Fruit fly (Drosophila melanogaster) whole organism, embryonic: ENCODE results near the gene Sec24CD.

Experiments
- Antp ChIP-seq: fragments of 200-800 bp; sonication (Bioruptor generic); optimal IDR thresholded peaks from 3 replicates; lab custom pipeline; 2016; ENCODE audit warnings: missing biosample characterization, missing genetic modification characterization
- Atf6 ChIP-seq: fragments of 200-800 bp; sonication (Bioruptor generic); IDR thresholded peaks from 2 replicates; pipeline ENCODE4 v1.3.6; 2022; ENCODE audit warnings: missing biosample characterization, missing genetic modification characterization
- BtbVII ChIP-seq: fragments of 200-800 bp; sonication (Bioruptor generic); optimal IDR thresholded peaks from 3 replicates; lab custom pipeline; 2017; ENCODE audit warnings: missing biosample characterization, mild to moderate bottlenecking, missing genetic modification characterization
- CG10462 ChIP-seq: fragments of 200-800 bp; sonication (Bioruptor generic); optimal IDR thresholded peaks from 2 replicates; lab custom pipeline; 2016; ENCODE audit warnings: missing biosample characterization, missing genetic modification characterization
- CG11247 ChIP-seq: fragments of 200-800 bp; sonication (Bioruptor generic); IDR thresholded peaks from 2 replicates; pipeline ENCODE4 v1.3.6; 2022; ENCODE audit warnings: missing biosample characterization, missing genetic modification characterization
- CG11504 ChIP-seq: fragments of 200-800 bp; sonication (Bioruptor generic); optimal IDR thresholded peaks from 3 replicates; lab custom pipeline; 2019; ENCODE audit warnings: missing biosample characterization, mild to moderate bottlenecking, missing genetic modification characterization, moderate library complexity
- CG12769 ChIP-seq: fragments of 200-800 bp; sonication (Bioruptor generic); optimal IDR thresholded peaks from 2 replicates; lab custom pipeline; 2019; ENCODE audit warnings: missing biosample characterization, mild to moderate bottlenecking, missing genetic modification characterization, moderate library complexity
- CG13296 ChIP-seq: fragments of 200-800 bp; sonication (Bioruptor generic); optimal IDR thresholded peaks from 3 replicates; lab custom pipeline; 2018; ENCODE audit warnings: missing biosample characterization, mild to moderate bottlenecking, missing genetic modification characterization
- CG13424 ChIP-seq: fragments of 200-800 bp; sonication (Bioruptor generic); optimal IDR thresholded peaks from 2 replicates; lab custom pipeline; 2019; ENCODE audit warnings: missing biosample characterization, mild to moderate bottlenecking, missing genetic modification characterization, moderate library complexity
- CG15269 ChIP-seq: fragments of 200-800 bp; sonication (Bioruptor generic); optimal IDR thresholded peaks from 2 replicates; lab custom pipeline; 2018; ENCODE audit warnings: missing biosample characterization, mild to moderate bottlenecking, missing genetic modification characterization, moderate library complexity
- CG1529 ChIP-seq: fragments of 200-800 bp; sonication (Bioruptor generic); optimal IDR thresholded peaks from 3 replicates; lab custom pipeline; 2018; ENCODE audit warnings: missing biosample characterization, missing genetic modification characterization
- CG1603 ChIP-seq: fragments of 200-800 bp; sonication (Bioruptor generic); optimal IDR thresholded peaks from 2 replicates; lab custom pipeline; 2019; ENCODE audit warnings: missing biosample characterization, mild to moderate bottlenecking, missing genetic modification characterization, moderate library complexity
- CG17359 ChIP-seq: fragments of 200-800 bp; sonication (Bioruptor generic); optimal IDR thresholded peaks from 3 replicates; lab custom pipeline; 2018; ENCODE audit warnings: missing biosample characterization, mild to moderate bottlenecking, missing genetic modification characterization, moderate library complexity
- CG17829 ChIP-seq: fragments of 200-800 bp; optimal IDR thresholded peaks from 2 replicates; lab custom pipeline; 2019; ENCODE audit warnings: missing biosample characterization, mild to moderate bottlenecking, missing genetic modification characterization, moderate library complexity
- CG17912 ChIP-seq: fragments of 200-800 bp; sonication (Bioruptor generic); optimal IDR thresholded peaks from 2 replicates; lab custom pipeline; 2018; ENCODE audit warnings: missing biosample characterization, mild to moderate bottlenecking, missing genetic modification characterization
- CG2129 ChIP-seq: fragments of 200-800 bp; sonication (Bioruptor generic); IDR thresholded peaks from 2 replicates; pipeline ENCODE4 v1.3.6; 2022; ENCODE audit warnings: missing biosample characterization, missing genetic modification characterization; ENCODE audit not compliant: partially characterized antibody
- CG2202 ChIP-seq: fragments of 200-800 bp; sonication (Bioruptor generic); optimal IDR thresholded peaks from 2 replicates; lab custom pipeline; 2018; ENCODE audit warnings: missing biosample characterization, mild to moderate bottlenecking, missing genetic modification characterization
- CG33213 ChIP-seq: fragments of 200-800 bp; sonication (Bioruptor generic); optimal IDR thresholded peaks from 3 replicates; lab custom pipeline; 2016; ENCODE audit warnings: missing biosample characterization, missing genetic modification characterization
- CG3407 ChIP-seq: fragments of 200-800 bp; sonication (Bioruptor generic); optimal IDR thresholded peaks from 2 replicates; lab custom pipeline; 2018; ENCODE audit warnings: missing biosample characterization, mild to moderate bottlenecking, missing genetic modification characterization
- CG7556 ChIP-seq: fragments of 200-800 bp; sonication (Bioruptor generic); optimal IDR thresholded peaks from 2 replicates; lab custom pipeline; 2017; ENCODE audit warnings: missing biosample characterization, mild to moderate bottlenecking, missing genetic modification characterization
- CG7928 ChIP-seq: fragments of 200-800 bp; sonication (Bioruptor generic); optimal IDR thresholded peaks from 2 replicates; lab custom pipeline; 2017; ENCODE audit warnings: missing biosample characterization, mild to moderate bottlenecking, missing genetic modification characterization
- CG8359 ChIP-seq: fragments of 200-800 bp; sonication (Bioruptor generic); optimal IDR thresholded peaks from 2 replicates; lab custom pipeline; 2017; ENCODE audit warnings: missing biosample characterization, mild to moderate bottlenecking, missing genetic modification characterization, borderline replicate concordance
- CG8388 ChIP-seq: fragments of 200-800 bp; sonication (Bioruptor generic); optimal IDR thresholded peaks from 2 replicates; lab custom pipeline; 2019; ENCODE audit warnings: missing biosample characterization, mild to moderate bottlenecking, missing genetic modification characterization, moderate library complexity
- CoRest ChIP-seq: fragments of 200-800 bp; sonication (Bioruptor generic); optimal IDR thresholded peaks from 3 replicates; lab custom pipeline; 2018; ENCODE audit warnings: missing biosample characterization, mild to moderate bottlenecking, missing genetic modification characterization, moderate library complexity
- Dip2 ChIP-seq: fragments of 200-800 bp; sonication (Bioruptor generic); IDR thresholded peaks from 2 replicates; pipeline ENCODE4 v1.3.6; 2022; ENCODE audit warnings: missing biosample characterization, missing genetic modification characterization
- ERR ChIP-seq: fragments of 200-800 bp; sonication (Bioruptor generic); optimal IDR thresholded peaks from 2 replicates; lab custom pipeline; 2016; ENCODE audit warnings: missing biosample characterization, missing genetic modification characterization
- Ets97D ChIP-seq: fragments of 200-800 bp; sonication (Bioruptor generic); optimal IDR thresholded peaks from 3 replicates; lab custom pipeline; 2016; ENCODE audit warnings: missing biosample characterization, missing genetic modification characterization
- HLH54F ChIP-seq: fragments of 200-800 bp; sonication (Bioruptor generic); optimal IDR thresholded peaks from 3 replicates; lab custom pipeline; 2016; ENCODE audit warnings: missing biosample characterization, missing genetic modification characterization
- Hey ChIP-seq: fragments of 200-800 bp; sonication (Bioruptor generic); optimal IDR thresholded peaks from 3 replicates; lab custom pipeline; 2018; ENCODE audit warnings: missing biosample characterization, mild to moderate bottlenecking, missing genetic modification characterization
- HmgD ChIP-seq: fragments of 200-800 bp; sonication (Bioruptor generic); optimal IDR thresholded peaks from 3 replicates; lab custom pipeline; 2016; ENCODE audit warnings: missing biosample characterization, missing genetic modification characterization
- Hr51 ChIP-seq, 2 experiments: fragments of 200-800 bp; sonication (Bioruptor generic); optimal IDR thresholded peaks; 2 replicates in 1 of 2; 3 replicates in 1 of 2; lab custom pipeline; 2016 to 2018; ENCODE audit warnings: missing biosample characterization in 2 of 2, missing genetic modification characterization in 2 of 2, mild to moderate bottlenecking in 1 of 2, moderate library complexity in 1 of 2
- Myb ChIP-seq: fragments of 200-800 bp; sonication (Bioruptor generic); optimal IDR thresholded peaks from 2 replicates; lab custom pipeline; 2016; ENCODE audit warnings: missing biosample characterization, missing genetic modification characterization
- caup ChIP-seq: fragments of 200-800 bp; sonication (Bioruptor generic); optimal IDR thresholded peaks from 3 replicates; lab custom pipeline; 2017; ENCODE audit warnings: missing biosample characterization, mild to moderate bottlenecking, missing genetic modification characterization, moderate library complexity; ENCODE audit not compliant: severe bottlenecking
- dmrt99B ChIP-seq: fragments of 200-800 bp; sonication (Bioruptor generic); optimal IDR thresholded peaks from 2 replicates; lab custom pipeline; 2018; ENCODE audit warnings: missing biosample characterization, mild to moderate bottlenecking, missing genetic modification characterization, moderate library complexity
- ems ChIP-seq: fragments of 200-800 bp; sonication (Bioruptor generic); optimal IDR thresholded peaks from 3 replicates; lab custom pipeline; 2016; ENCODE audit warnings: missing biosample characterization, missing genetic modification characterization
- ftz-f1 ChIP-seq: fragments of 200-800 bp; sonication (Bioruptor generic); optimal IDR thresholded peaks from 2 replicates; lab custom pipeline; 2016; ENCODE audit warnings: missing biosample characterization, missing genetic modification characterization
- gcm ChIP-seq: fragments of 200-800 bp; sonication (Bioruptor generic); optimal IDR thresholded peaks from 2 replicates; lab custom pipeline; 2019; ENCODE audit warnings: missing biosample characterization, mild to moderate bottlenecking, missing genetic modification characterization, moderate library complexity
- gro ChIP-seq: fragments of 200-800 bp; sonication (Bioruptor generic); optimal IDR thresholded peaks from 2 replicates; lab custom pipeline; 2016; ENCODE audit warnings: missing biosample characterization, missing genetic modification characterization
- mirr ChIP-seq: fragments of 200-800 bp; sonication (Bioruptor generic); optimal IDR thresholded peaks from 3 replicates; lab custom pipeline; 2018; ENCODE audit warnings: missing biosample characterization, mild to moderate bottlenecking, missing genetic modification characterization
- nerfin-1 ChIP-seq: fragments of 200-800 bp; sonication (Bioruptor generic); optimal IDR thresholded peaks from 3 replicates; lab custom pipeline; 2019; ENCODE audit warnings: missing biosample characterization, mild to moderate bottlenecking, missing genetic modification characterization, moderate library complexity
- nmo ChIP-seq: fragments of 200-800 bp; sonication (Bioruptor generic); optimal IDR thresholded peaks from 2 replicates; lab custom pipeline; 2018; ENCODE audit warnings: missing biosample characterization, mild to moderate bottlenecking, missing genetic modification characterization, moderate library complexity
- oc ChIP-seq: fragments of 200-800 bp; sonication (Bioruptor generic); optimal IDR thresholded peaks from 2 replicates; lab custom pipeline; 2018; ENCODE audit warnings: missing biosample characterization, mild to moderate bottlenecking, missing genetic modification characterization, moderate library complexity
- pros ChIP-seq: fragments of 200-800 bp; sonication (Bioruptor generic); optimal IDR thresholded peaks from 3 replicates; lab custom pipeline; 2019; ENCODE audit warnings: missing biosample characterization, mild to moderate bottlenecking, missing genetic modification characterization, moderate library complexity
- repo ChIP-seq: fragments of 200-800 bp; sonication (Bioruptor generic); optimal IDR thresholded peaks from 2 replicates; lab custom pipeline; 2016; ENCODE audit warnings: missing biosample characterization, missing genetic modification characterization
- scrt ChIP-seq: fragments of 200-800 bp; sonication (Bioruptor generic); optimal IDR thresholded peaks from 2 replicates; lab custom pipeline; 2018; ENCODE audit warnings: missing biosample characterization, mild to moderate bottlenecking, missing genetic modification characterization, moderate library complexity
- sens ChIP-seq: fragments of 200-800 bp; sonication (Bioruptor generic); peaks from one replicate; lab custom pipeline; 2016; ENCODE audit warnings: missing biosample characterization, missing genetic modification characterization
- sisA ChIP-seq: fragments of 200-800 bp; sonication (Bioruptor generic); IDR thresholded peaks from 2 replicates; pipeline ENCODE4 v1.3.6; 2022; ENCODE audit warnings: missing biosample characterization, missing genetic modification characterization
- so ChIP-seq: fragments of 200-800 bp; sonication (Bioruptor generic); IDR thresholded peaks from 3 replicates; pipeline ENCODE4 v1.3.6; 2022; ENCODE audit warnings: missing biosample characterization, missing genetic modification characterization
- tin ChIP-seq: fragments of 200-800 bp; sonication (Bioruptor generic); optimal IDR thresholded peaks from 3 replicates; lab custom pipeline; 2016; ENCODE audit warnings: missing biosample characterization, missing genetic modification characterization
- tio ChIP-seq: fragments of 200-800 bp; sonication (Bioruptor generic); optimal IDR thresholded peaks from 2 replicates; lab custom pipeline; 2017; ENCODE audit warnings: missing biosample characterization, missing genetic modification characterization, inconsistent platforms

The Sec24CD gene

dm6 chr2L:2193357-2193780, 43.3 kb downstream of the Sec24CD start (continued):
- TF ChIP-seq sisA (GFP tag; lab: Robert Waterston, UW) (no peak), CG11504 (peak; percentile 35), caup (GFP tag; lab: Kevin White, UChicago) (peak; percentile 53), CG7556 (GFP tag; lab: Kevin White, UChicago) (no peak), dmrt99B (tag; lab: Kevin White, UChicago) (peak; percentile 48), ftz-f1 (GFP tag; lab: Kevin White, UChicago) (peak; percentile 95), CG8359 (GFP tag; lab: Kevin White, UChicago) (peak; percentile 10), Ets97D (peak; percentile 79), CoRest (tag; lab: Kevin White, UChicago) (peak; percentile 52), CG15269 (peak; percentile 49), so (GFP tag; lab: Robert Waterston, UW) (no peak), CG33213 (GFP tag; lab: Kevin White, UChicago) (peak; percentile 96), Hr51 (GFP tag; optimal IDR thresholded peaks at IDR 0.05; lab: Kevin White, UChicago) (peak in 1 of 2 experiments; percentile 45), CG17829 (tag; lab: Kevin White, UChicago) (peak; percentile 33), CG17912 (GFP tag; lab: Kevin White, UChicago) (peak; percentile 84), gro (peak; percentile 59), oc (tag; lab: Kevin White, UChicago) (peak; percentile 76), mirr (GFP tag; lab: Kevin White, UChicago) (peak; percentile 79), CG11247 (no peak), HmgD (GFP tag; lab: Kevin White, UChicago) (peak; percentile 67), CG1603 (tag; lab: Kevin White, UChicago) (peak; percentile 65), nmo (GFP tag; lab: Kevin White, UChicago) (peak; percentile 51), repo (GFP tag; lab: Kevin White, UChicago) (peak; percentile 19), CG13296 (GFP tag; lab: Kevin White, UChicago) (peak; percentile 59), CG7928 (GFP tag; lab: Kevin White, UChicago) (peak; percentile 37), CG17359 (peak; percentile 14), scrt (GFP tag; lab: Kevin White, UChicago) (peak; percentile 37), CG1529 (GFP tag; lab: Kevin White, UChicago) (peak; percentile 28), tio (GFP tag; lab: Kevin White, UChicago) (no peak), BtbVII (peak; percentile 55), CG2202 (tag; lab: Kevin White, UChicago) (peak; percentile 31), sens (GFP tag; lab: Kevin White, UChicago) (peak; percentile 95), HLH54F (GFP tag; lab: Kevin White, UChicago) (no peak), Myb (GFP tag; lab: Kevin White, UChicago) (peak; percentile 98), CG13424 (peak; percentile 5), gcm (GFP tag; lab: Kevin White, UChicago) (peak; percentile 62), CG10462 (GFP tag; lab: Kevin White, UChicago) (no peak), tin (GFP tag; lab: Kevin White, UChicago) (no peak), Antp (peak; percentile 18), CG12769 (tag; lab: Kevin White, UChicago) (peak; percentile 79), pros (GFP tag; lab: Kevin White, UChicago) (peak; percentile 79), ems (GFP tag; lab: Kevin White, UChicago) (peak; percentile 37), CG3407 (GFP tag; lab: Kevin White, UChicago) (no peak), Atf6 (GFP tag; lab: Robert Waterston, UW) (no peak), ERR (GFP tag; lab: Kevin White, UChicago) (peak; percentile 60), Hey (tag; lab: Kevin White, UChicago) (peak; percentile 70), Dip2 (GFP tag; lab: Robert Waterston, UW) (no peak), nerfin-1 (tag; lab: Kevin White, UChicago) (peak; percentile 33), CG8388 (GFP tag; lab: Kevin White, UChicago) (peak; percentile 33), CG2129 (GFP tag; lab: Robert Waterston, UW) (no peak)
